Fruit fly (Drosophila melanogaster): ENCODE results near the gene Nek2.

Gene Nek2

DNA sequence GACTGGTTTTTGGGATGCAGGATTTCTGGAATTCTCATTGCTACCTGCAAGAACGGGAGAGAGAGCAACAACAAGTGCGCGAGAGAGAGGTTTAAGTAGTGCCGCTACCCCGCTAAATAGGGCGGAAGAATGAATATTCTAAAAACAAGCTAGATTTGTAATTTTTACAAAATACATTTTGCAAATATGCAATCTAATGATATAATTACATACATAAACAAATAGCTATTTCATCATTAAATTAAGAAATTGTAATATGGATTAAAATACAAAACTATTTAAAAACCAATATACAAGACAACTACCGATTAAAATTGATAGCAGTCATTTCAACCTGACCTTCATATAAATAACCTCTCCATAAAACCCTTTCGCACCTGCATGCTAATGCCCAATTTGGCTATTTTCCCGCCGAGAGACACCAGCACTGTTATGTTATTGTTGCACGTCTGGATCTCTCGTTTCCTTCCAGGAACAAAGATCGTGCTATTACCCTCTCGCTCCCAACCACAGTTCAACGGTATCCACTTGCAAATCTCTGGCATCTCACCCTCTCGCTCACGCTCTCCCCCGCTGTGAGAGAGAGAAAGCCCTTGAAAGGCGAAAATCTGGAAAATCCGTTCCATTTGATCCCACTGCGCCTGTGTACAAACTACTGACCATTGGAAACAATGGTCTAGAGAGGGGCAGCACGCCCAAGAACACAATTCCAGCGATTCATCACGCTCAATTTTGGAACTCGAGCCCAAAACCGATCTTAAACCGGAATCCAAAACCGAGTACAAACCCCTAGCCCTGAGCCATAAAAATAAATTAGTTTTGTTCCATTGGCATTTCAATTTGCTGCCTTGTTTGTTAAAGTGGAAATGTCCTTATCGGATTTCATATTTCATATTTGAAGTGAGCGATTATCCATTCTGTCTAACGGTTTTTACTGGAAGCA, at the start of gene Nek2:
Gene Nek2, minus strand, starts transcription at position 51 of the 943 bp plus-strand sequence.
- TF ChIP-seq woc (GFP tag; optimal IDR thresholded peaks at IDR 0.05), result peak; percentile 75
- no peak for TF ChIP-seq Mio (GFP tag; optimal IDR thresholded peaks at IDR 0.05)
- TF ChIP-seq dl (GFP tag; optimal IDR thresholded peaks at IDR 0.05; ENCODE audit: insufficient read depth in 1 of 2, partially characterized antibody in 2 of 2), result peak; percentile 13 to 46
- peak; percentile 42 for TF ChIP-seq OdsH (GFP tag; optimal IDR thresholded peaks at IDR 0.05)
- TF ChIP-seq Myc (optimal IDR thresholded peaks at IDR 0.05), result peak; percentile 76
- no peak for TF ChIP-seq jim (GFP tag; optimal IDR thresholded peaks at IDR 0.05)
- peak; percentile 49 for TF ChIP-seq Sp1 (GFP tag; optimal IDR thresholded peaks at IDR 0.05)
- TF ChIP-seq psq (GFP tag; optimal IDR thresholded peaks at IDR 0.05), result peak; percentile 23
- TF ChIP-seq foxo (GFP tag; optimal IDR thresholded peaks at IDR 0.05), result peak in 1 of 2 experiments; percentile 37
- TF ChIP-seq h (GFP tag; optimal IDR thresholded peaks at IDR 0.05), result peak; percentile 24
- peak; percentile 15 for TF ChIP-seq fru (GFP tag; optimal IDR thresholded peaks at IDR 0.05)
- TF ChIP-seq rgr (GFP tag; optimal IDR thresholded peaks at IDR 0.05), result no peak
- peak; percentile 51 for TF ChIP-seq HLH106 (tag; optimal IDR thresholded peaks at IDR 0.05)
- TF ChIP-seq CG32264 (GFP tag; optimal IDR thresholded peaks at IDR 0.05), result no peak
- no peak for TF ChIP-seq tai (GFP tag; optimal IDR thresholded peaks at IDR 0.05)
- no peak for TF ChIP-seq N (GFP tag; optimal IDR thresholded peaks at IDR 0.05)
- TF ChIP-seq Jra (GFP tag; optimal IDR thresholded peaks at IDR 0.05), result no peak

DNA sequence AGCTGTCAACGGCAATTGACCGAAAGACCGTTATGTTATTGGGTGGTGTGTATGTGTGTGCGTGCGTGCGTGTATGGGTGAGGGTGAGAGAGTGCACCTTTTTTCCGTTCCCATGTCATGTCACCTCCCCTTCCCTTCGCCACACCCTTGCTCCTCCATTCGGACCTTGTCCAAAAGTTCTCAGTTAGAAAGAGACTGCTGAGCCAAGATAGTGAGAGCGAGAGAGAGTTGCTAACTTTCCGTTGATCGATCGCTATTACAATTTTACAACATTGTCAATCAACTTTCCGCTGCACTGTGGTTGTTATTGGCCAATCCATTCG, 47.0 kb upstream of the Nek2 start:
- TF ChIP-seq h (GFP tag; optimal IDR thresholded peaks at IDR 0.05), result peak; percentile 6
- TF ChIP-seq Dif (GFP tag; optimal IDR thresholded peaks at IDR 0.05; ENCODE audit: partially characterized antibody), result no peak
- TF ChIP-seq Dfd (GFP tag; optimal IDR thresholded peaks at IDR 0.05), result no peak
- TF ChIP-seq rgr (GFP tag; optimal IDR thresholded peaks at IDR 0.05), result no peak
- no peak for TF ChIP-seq sv (GFP tag; optimal IDR thresholded peaks at IDR 0.05)
- no peak for TF ChIP-seq br (GFP tag; optimal IDR thresholded peaks at IDR 0.05)
- TF ChIP-seq CrebA (GFP tag; optimal IDR thresholded peaks at IDR 0.05; ENCODE audit: borderline replicate concordance), result no peak
- TF ChIP-seq fru (GFP tag; optimal IDR thresholded peaks at IDR 0.05), result peak; percentile 28

DNA sequence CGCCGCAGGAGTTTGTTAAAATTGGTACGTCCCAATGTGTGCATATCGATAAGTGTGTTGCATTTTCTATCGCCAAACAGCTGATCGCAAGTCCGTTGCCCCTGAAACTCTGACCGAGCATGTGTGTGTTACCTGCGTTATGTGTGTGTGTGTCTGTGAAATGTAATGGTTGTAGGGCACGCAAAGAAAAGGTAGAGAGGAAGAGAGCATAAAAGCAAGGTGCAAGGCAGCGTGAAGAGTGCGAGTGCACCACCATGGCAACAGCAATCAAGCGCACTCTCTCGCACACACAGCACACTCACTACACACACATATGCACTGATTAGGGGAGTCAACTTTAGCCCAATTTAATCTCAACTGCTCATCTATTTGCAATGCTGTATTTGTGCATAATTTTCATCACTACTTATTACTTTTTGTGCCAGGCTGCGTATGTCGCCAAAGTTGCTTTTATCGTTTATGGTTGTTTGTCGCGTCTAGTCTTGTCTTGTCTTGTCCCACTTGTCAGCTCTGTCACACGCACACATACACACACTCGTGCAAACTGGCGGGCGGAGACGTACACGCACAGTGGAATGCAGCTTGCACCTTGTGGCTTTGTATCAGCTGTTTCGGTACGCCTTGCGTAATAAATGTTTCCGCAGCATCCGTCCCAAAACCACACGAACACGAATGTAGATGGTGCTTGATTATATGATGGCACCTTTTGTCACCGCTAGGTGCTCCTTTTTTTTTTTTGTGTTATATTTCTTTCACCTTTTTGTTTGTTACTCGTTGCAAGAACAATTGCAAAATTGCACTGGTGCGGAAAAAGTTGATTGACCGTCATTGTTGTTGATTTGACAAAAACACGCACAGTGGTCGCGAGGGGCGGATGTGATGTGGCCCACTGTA, 46.4 kb upstream of the Nek2 start:
- no peak for TF ChIP-seq sage (GFP tag; optimal IDR thresholded peaks at IDR 0.05)
- TF ChIP-seq Hnf4 (GFP tag; optimal IDR thresholded peaks at IDR 0.05), result peak; percentile 16
- TF ChIP-seq Myc (optimal IDR thresholded peaks at IDR 0.05), result no peak
- peak; percentile 54 for TF ChIP-seq rgr (GFP tag; optimal IDR thresholded peaks at IDR 0.05)
- TF ChIP-seq pan (optimal IDR thresholded peaks at IDR 0.05), result no peak
- TF ChIP-seq CG9705 (GFP tag; optimal IDR thresholded peaks at IDR 0.05), result peak; percentile 41
- TF ChIP-seq Hr78 (GFP tag; optimal IDR thresholded peaks at IDR 0.05), result no peak
- TF ChIP-seq dmrt93B (GFP tag; optimal IDR thresholded peaks at IDR 0.05), result peak; percentile 75
- peak; percentile 59 for TF ChIP-seq Jra (GFP tag; optimal IDR thresholded peaks at IDR 0.05)
- TF ChIP-seq foxo (GFP tag; optimal IDR thresholded peaks at IDR 0.05), result peak in 1 of 2 experiments; percentile 80
- no peak for TF ChIP-seq Dfd (GFP tag; optimal IDR thresholded peaks at IDR 0.05)
- peak; percentile 66 for TF ChIP-seq OdsH (GFP tag; optimal IDR thresholded peaks at IDR 0.05)
- TF ChIP-seq jim (GFP tag; optimal IDR thresholded peaks at IDR 0.05), result no peak
- peak; percentile 56 for TF ChIP-seq sv (GFP tag; optimal IDR thresholded peaks at IDR 0.05)
- TF ChIP-seq Sp1 (GFP tag; optimal IDR thresholded peaks at IDR 0.05), result peak; percentile 77
- TF ChIP-seq usp (GFP tag; optimal IDR thresholded peaks at IDR 0.05), result no peak
- no peak for TF ChIP-seq GATAd (GFP tag; optimal IDR thresholded peaks at IDR 0.05)
- no peak for TF ChIP-seq tai (GFP tag; optimal IDR thresholded peaks at IDR 0.05)
- TF ChIP-seq Rel (GFP tag; optimal IDR thresholded peaks at IDR 0.05), result no peak
- TF ChIP-seq Rel (tag; optimal IDR thresholded peaks at IDR 0.05), result peak; percentile 53
- peak; percentile 87 for TF ChIP-seq fru (GFP tag; optimal IDR thresholded peaks at IDR 0.05)
- TF ChIP-seq CG32264 (GFP tag; optimal IDR thresholded peaks at IDR 0.05), result peak; percentile 69
- TF ChIP-seq h (GFP tag; optimal IDR thresholded peaks at IDR 0.05), result peak; percentile 70
- peak; percentile 52 for TF ChIP-seq Hr83 (GFP tag; optimal IDR thresholded peaks at IDR 0.05; ENCODE audit: poor library complexity, severe bottlenecking)
- TF ChIP-seq HLH106 (tag; optimal IDR thresholded peaks at IDR 0.05), result peak; percentile 74
- TF ChIP-seq woc (GFP tag; optimal IDR thresholded peaks at IDR 0.05), result peak; percentile 75
- TF ChIP-seq brk (GFP tag; optimal IDR thresholded peaks at IDR 0.05), result no peak
- TF ChIP-seq dl (GFP tag; optimal IDR thresholded peaks at IDR 0.05; ENCODE audit: insufficient read depth in 1 of 2, partially characterized antibody in 2 of 2), result peak in 1 of 2 experiments; percentile 23
- TF ChIP-seq Abd-B (GFP tag; optimal IDR thresholded peaks at IDR 0.05), result no peak
- peak; percentile 64 for TF ChIP-seq N (GFP tag; optimal IDR thresholded peaks at IDR 0.05)
- TF ChIP-seq dsf (GFP tag; optimal IDR thresholded peaks at IDR 0.05; ENCODE audit: borderline replicate concordance), result no peak
- TF ChIP-seq psq (GFP tag; optimal IDR thresholded peaks at IDR 0.05), result peak; percentile 58
- TF ChIP-seq Vsx2 (GFP tag; optimal IDR thresholded peaks at IDR 0.05; ENCODE audit: partially characterized antibody), result no peak
- TF ChIP-seq br (GFP tag; optimal IDR thresholded peaks at IDR 0.05), result peak; percentile 71
- TF ChIP-seq Dif (GFP tag; optimal IDR thresholded peaks at IDR 0.05; ENCODE audit: partially characterized antibody), result peak; percentile 34
- TF ChIP-seq ey (GFP tag; optimal IDR thresholded peaks at IDR 0.05), result peak; percentile 71
